Fruit fly (Drosophila melanogaster) whole organism, embryonic: ENCODE measurements around the gene cype.
A peak's percentile ranks its signal among the peaks of the same experiment; 100 is the strongest.

Source experiments
- Ada2b ChIP-seq: fragments of 200-800 bp; sonication (Bioruptor generic); IDR thresholded peaks from 2 replicates; pipeline ENCODE4 v1.3.6; 2022; ENCODE audit warnings: missing biosample characterization, missing genetic modification characterization
- Awh ChIP-seq: fragments of 200-800 bp; sonication (Bioruptor generic); IDR thresholded peaks from 2 replicates; pipeline ENCODE4, ENCODE4 v1.3.6; 2022; ENCODE audit warnings: missing biosample characterization, missing genetic modification characterization
- Blimp-1 ChIP-seq: fragments of 200-800 bp; sonication (Bioruptor generic); optimal IDR thresholded peaks from 3 replicates; lab custom pipeline; 2018; ENCODE audit warnings: missing biosample characterization, missing genetic modification characterization, mild to moderate bottlenecking, moderate library complexity, missing genetic modification reagents
- CG10959 ChIP-seq: fragments of 200-800 bp; sonication (Bioruptor generic); IDR thresholded peaks from 2 replicates; pipeline ENCODE4 v1.3.6; 2022; ENCODE audit warnings: missing biosample characterization, missing genetic modification characterization
- CG11695 ChIP-seq: fragments of 200-800 bp; sonication (Bioruptor generic); IDR thresholded peaks from 3 replicates; pipeline ENCODE4 v1.3.6; 2022; ENCODE audit warnings: missing biosample characterization, missing genetic modification characterization
- CG12769 ChIP-seq: fragments of 200-800 bp; sonication (Bioruptor generic); optimal IDR thresholded peaks from 2 replicates; lab custom pipeline; 2019; ENCODE audit warnings: missing biosample characterization, mild to moderate bottlenecking, missing genetic modification characterization, moderate library complexity
- CG12942 ChIP-seq: fragments of 200-800 bp; sonication (Bioruptor generic); optimal IDR thresholded peaks from 3 replicates; lab custom pipeline; 2016; ENCODE audit warnings: missing biosample characterization, missing genetic modification characterization
- CG13424 ChIP-seq: fragments of 200-800 bp; sonication (Bioruptor generic); optimal IDR thresholded peaks from 2 replicates; lab custom pipeline; 2019; ENCODE audit warnings: missing biosample characterization, mild to moderate bottlenecking, missing genetic modification characterization, moderate library complexity
- CG17802 ChIP-seq: fragments of 200-800 bp; sonication (Bioruptor generic); optimal IDR thresholded peaks from 2 replicates; lab custom pipeline; 2018; ENCODE audit warnings: missing biosample characterization, mild to moderate bottlenecking, missing genetic modification characterization, moderate library complexity
- CG1832 ChIP-seq: fragments of 200-800 bp; sonication (Bioruptor generic); optimal IDR thresholded peaks from 2 replicates; lab custom pipeline; 2017; ENCODE audit warnings: missing biosample characterization, mild to moderate bottlenecking, missing genetic modification characterization, inconsistent platforms
- CG2129 ChIP-seq: fragments of 200-800 bp; sonication (Bioruptor generic); IDR thresholded peaks from 2 replicates; pipeline ENCODE4 v1.3.6; 2022; ENCODE audit warnings: missing biosample characterization, missing genetic modification characterization; ENCODE audit not compliant: partially characterized antibody
- CG2712 ChIP-seq: fragments of 200-800 bp; optimal IDR thresholded peaks from 3 replicates; lab custom pipeline; 2019; ENCODE audit warnings: missing biosample characterization, mild to moderate bottlenecking, missing genetic modification characterization, moderate library complexity
- CG43689 ChIP-seq: fragments of 200-800 bp; sonication (Bioruptor generic); IDR thresholded peaks from 2 replicates; pipeline ENCODE4 v1.3.6; 2022; ENCODE audit warnings: missing biosample characterization, missing genetic modification characterization
- CG4707 ChIP-seq: fragments of 200-800 bp; sonication (Bioruptor generic); optimal IDR thresholded peaks from 2 replicates; lab custom pipeline; 2018; ENCODE audit warnings: missing biosample characterization, mild to moderate bottlenecking, missing genetic modification characterization, moderate library complexity
- CG6765 ChIP-seq: fragments of 200-800 bp; sonication (Bioruptor generic); optimal IDR thresholded peaks from 3 replicates; lab custom pipeline; 2017; ENCODE audit warnings: missing biosample characterization, mild to moderate bottlenecking, missing genetic modification characterization
- CG7839 ChIP-seq: fragments of 200-800 bp; sonication (Bioruptor generic); optimal IDR thresholded peaks from 3 replicates; lab custom pipeline; 2018; ENCODE audit warnings: missing biosample characterization, mild to moderate bottlenecking, missing genetic modification characterization, moderate library complexity
- CG7963 ChIP-seq: fragments of 200-800 bp; sonication (Bioruptor generic); IDR thresholded peaks from 3 replicates; pipeline ENCODE4 v1.3.6; 2022; ENCODE audit warnings: missing biosample characterization, missing genetic modification characterization; ENCODE audit not compliant: partially characterized antibody
- CG8089 ChIP-seq: fragments of 200-800 bp; sonication (Bioruptor generic); optimal IDR thresholded peaks from 3 replicates; lab custom pipeline; 2016; ENCODE audit warnings: missing biosample characterization, missing genetic modification characterization
- CG8281 ChIP-seq: fragments of 200-800 bp; sonication (Bioruptor generic); optimal IDR thresholded peaks from 2 replicates; lab custom pipeline; 2018; ENCODE audit warnings: missing biosample characterization, mild to moderate bottlenecking, missing genetic modification characterization, moderate library complexity
- D19A ChIP-seq: fragments of 200-800 bp; optimal IDR thresholded peaks from 3 replicates; lab custom pipeline; 2019; ENCODE audit warnings: missing biosample characterization, mild to moderate bottlenecking, missing genetic modification characterization, moderate library complexity
- Ets97D ChIP-seq: fragments of 200-800 bp; sonication (Bioruptor generic); optimal IDR thresholded peaks from 3 replicates; lab custom pipeline; 2016; ENCODE audit warnings: missing biosample characterization, missing genetic modification characterization
- GATAe ChIP-seq: fragments of 200-800 bp; sonication (Bioruptor generic); conservative IDR thresholded peaks from 2 replicates; pipeline ENCODE4 v1.3.6; 2022; ENCODE audit warnings: missing biosample characterization, missing genetic modification characterization
- H2.0 ChIP-seq: fragments of 200-800 bp; sonication (Bioruptor generic); IDR thresholded peaks from 2 replicates; pipeline ENCODE4 v1.3.6; 2022; ENCODE audit warnings: missing biosample characterization, missing genetic modification characterization
- Lhr ChIP-seq: fragments of 200-800 bp; sonication (Bioruptor generic); optimal IDR thresholded peaks from 3 replicates; lab custom pipeline; 2017; ENCODE audit warnings: mild to moderate bottlenecking, missing biosample characterization, missing genetic modification reagents, missing genetic modification characterization
- Ptx1 ChIP-seq: fragments of 200-800 bp; sonication (Bioruptor generic); IDR thresholded peaks from 2 replicates; pipeline ENCODE4 v1.3.6; 2022; ENCODE audit warnings: missing biosample characterization, missing genetic modification characterization
- Sry-β ChIP-seq: fragments of 200-800 bp; sonication (Bioruptor generic); optimal IDR thresholded peaks from 2 replicates; lab custom pipeline; 2018; ENCODE audit warnings: missing biosample characterization, mild to moderate bottlenecking, missing genetic modification characterization, moderate library complexity
- Ssrp ChIP-seq: fragments of 200-800 bp; sonication (Bioruptor generic); optimal IDR thresholded peaks from 2 replicates; lab custom pipeline; 2018; ENCODE audit warnings: missing biosample characterization, mild to moderate bottlenecking, missing genetic modification characterization, moderate library complexity
- TFAM ChIP-seq: fragments of 200-800 bp; sonication (Bioruptor generic); optimal IDR thresholded peaks from 2 replicates; lab custom pipeline; 2017; ENCODE audit warnings: missing biosample characterization, missing genetic modification characterization, inconsistent platforms
- Xbp1 ChIP-seq: fragments of 200-800 bp; sonication (Bioruptor generic); optimal IDR thresholded peaks from 3 replicates; lab custom pipeline; 2016; ENCODE audit warnings: missing biosample characterization, mild to moderate bottlenecking, missing genetic modification characterization
- Xrp1 ChIP-seq: fragments of 200-800 bp; sonication (Bioruptor generic); IDR thresholded peaks from 2 replicates; pipeline ENCODE4 v1.3.6; 2022; ENCODE audit warnings: missing biosample characterization, missing genetic modification characterization
- amos ChIP-seq: fragments of 200-800 bp; sonication (Bioruptor generic); IDR thresholded peaks from 2 replicates; pipeline ENCODE4 v1.3.6; 2022; ENCODE audit warnings: missing biosample characterization, missing genetic modification characterization; ENCODE audit not compliant: partially characterized antibody
- ara ChIP-seq: fragments of 200-800 bp; sonication (Bioruptor generic); IDR thresholded peaks from 2 replicates; pipeline ENCODE4 v1.3.6; 2022; ENCODE audit warnings: missing biosample characterization, missing genetic modification characterization
- bab2 ChIP-seq: fragments of 200-800 bp; sonication (Bioruptor generic); optimal IDR thresholded peaks from 2 replicates; lab custom pipeline; 2016; ENCODE audit warnings: missing biosample characterization, missing genetic modification characterization
- bowl ChIP-seq: fragments of 200-800 bp; sonication (Bioruptor generic); IDR thresholded peaks from 2 replicates; pipeline ENCODE4 v1.3.6; 2022; ENCODE audit warnings: missing biosample characterization, missing genetic modification characterization
- corto ChIP-seq: fragments of 200-800 bp; sonication (Bioruptor generic); optimal IDR thresholded peaks from 2 replicates; lab custom pipeline; 2016; ENCODE audit warnings: missing biosample characterization, mild to moderate bottlenecking, missing genetic modification characterization, moderate library complexity
- da ChIP-seq: fragments of 200-800 bp; sonication (Bioruptor generic); optimal IDR thresholded peaks from 2 replicates; lab custom pipeline; 2016; ENCODE audit warnings: missing biosample characterization, missing genetic modification characterization
- hth ChIP-seq: fragments of >200 bp; optimal IDR thresholded peaks from 2 replicates; lab custom pipeline; 2017; ENCODE audit warnings: inconsistent platforms
- jumu ChIP-seq: fragments of 200-800 bp; sonication (Bioruptor generic); optimal IDR thresholded peaks from 3 replicates; lab custom pipeline; 2016; ENCODE audit warnings: missing biosample characterization, missing genetic modification characterization
- lab ChIP-seq: fragments of 200-800 bp; sonication (Bioruptor generic); optimal IDR thresholded peaks from 3 replicates; lab custom pipeline; 2017; ENCODE audit warnings: missing biosample characterization, missing genetic modification characterization, mild to moderate bottlenecking, moderate library complexity, missing genetic modification reagents
- lov ChIP-seq, 2 experiments: fragments of 200-800 bp in 1 of 2; fragments of >200 bp in 1 of 2; sonication (Bioruptor generic) in 1 of 2; IDR thresholded peaks in 1 of 2; optimal IDR thresholded peaks in 1 of 2; 2 replicates in 1 of 2; 3 replicates in 1 of 2; pipeline versions ENCODE4 v1.3.6 to Lab custom; 2017 to 2022; ENCODE audit warnings: missing biosample characterization in 1 of 2, missing genetic modification characterization in 1 of 2
- maf-S ChIP-seq: fragments of 200-800 bp; sonication (Bioruptor generic); optimal IDR thresholded peaks from 2 replicates; lab custom pipeline; 2016; ENCODE audit warnings: missing biosample characterization, missing genetic modification characterization
- nau ChIP-seq: fragments of 200-800 bp; sonication (Bioruptor generic); optimal IDR thresholded peaks from 3 replicates; lab custom pipeline; 2017; ENCODE audit warnings: missing biosample characterization, mild to moderate bottlenecking, missing genetic modification characterization, missing genetic modification reagents
- pros ChIP-seq: fragments of 200-800 bp; sonication (Bioruptor generic); optimal IDR thresholded peaks from 3 replicates; lab custom pipeline; 2019; ENCODE audit warnings: missing biosample characterization, mild to moderate bottlenecking, missing genetic modification characterization, moderate library complexity
- ranshi ChIP-seq: fragments of 200-800 bp; sonication (Bioruptor generic); IDR thresholded peaks from 2 replicates; pipeline ENCODE4 v1.3.6; 2022; ENCODE audit warnings: missing biosample characterization, missing genetic modification characterization
- ro ChIP-seq: fragments of 200-800 bp; sonication (Bioruptor generic); IDR thresholded peaks from 2 replicates; pipeline ENCODE4 v1.3.6; 2022; ENCODE audit warnings: missing biosample characterization, missing genetic modification characterization
- salm ChIP-seq: fragments of 200-800 bp; sonication (Bioruptor generic); optimal IDR thresholded peaks from 2 replicates; lab custom pipeline; 2018; ENCODE audit warnings: missing biosample characterization, mild to moderate bottlenecking, missing genetic modification characterization
- sc ChIP-seq, 3 experiments: fragments of >200 bp in 2 of 3; fragments of 200-800 bp in 1 of 3; sonication (Bioruptor generic) in 1 of 3; optimal IDR thresholded peaks; 2 replicates in 2 of 3; 3 replicates in 1 of 3; lab custom pipeline; 2017; ENCODE audit warnings: mild to moderate bottlenecking in 1 of 3, missing biosample characterization in 1 of 3, missing genetic modification characterization in 1 of 3, missing genetic modification reagents in 1 of 3
- sr ChIP-seq: fragments of 200-800 bp; sonication (Bioruptor generic); IDR thresholded peaks from 3 replicates; pipeline ENCODE4 v1.3.6; 2022; ENCODE audit warnings: missing biosample characterization, missing genetic modification characterization
- unpg ChIP-seq: fragments of 200-800 bp; sonication (Bioruptor generic); optimal IDR thresholded peaks from 3 replicates; lab custom pipeline; 2018; ENCODE audit warnings: missing biosample characterization, mild to moderate bottlenecking, missing genetic modification characterization, moderate library complexity

The cype gene

DNA sequence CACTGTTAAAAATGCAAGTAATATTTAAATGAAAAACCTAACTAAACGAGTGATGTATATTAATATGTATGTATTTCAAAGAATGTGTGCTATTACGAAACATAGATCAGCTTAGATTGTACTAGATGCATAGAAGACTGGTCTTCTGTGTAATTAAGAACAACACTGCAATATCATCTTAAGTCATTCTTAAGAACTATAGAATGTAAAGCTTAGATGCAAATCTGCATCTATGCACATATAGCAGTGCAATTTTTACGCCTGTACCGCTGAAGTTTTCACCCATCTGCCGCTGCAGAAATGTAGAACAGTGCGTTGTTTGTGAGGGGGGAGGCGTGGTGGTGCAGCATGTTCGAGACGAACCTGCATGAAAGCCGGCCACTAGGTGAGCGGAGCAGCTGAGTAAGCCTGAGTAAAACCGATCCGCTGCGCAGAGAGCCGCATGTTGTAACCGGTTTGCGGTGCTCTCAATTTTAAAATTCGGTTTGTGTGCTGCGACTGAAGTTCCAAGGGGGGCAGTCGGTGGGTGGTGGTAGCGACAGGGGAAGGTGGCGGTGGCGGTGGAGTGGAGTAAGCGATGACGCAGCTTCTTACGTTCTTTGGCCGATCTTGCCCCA, 30.2 kb upstream of the cype start (continued):
- TF ChIP-seq CG2129 (GFP tag; lab: Robert Waterston, UW) (no peak), salm (tag; lab: Kevin White, UChicago) (no peak), sr (GFP tag; lab: Robert Waterston, UW) (no peak), CG7839 (tag; lab: Kevin White, UChicago) (peak; percentile 39), CG17802 (tag; lab: Kevin White, UChicago) (peak; percentile 5), bowl (no peak), CG13424 (tag; lab: Kevin White, UChicago) (peak; percentile 11), jumu (GFP tag; lab: Kevin White, UChicago) (no peak), CG10959 (GFP tag; lab: Robert Waterston, UW) (no peak), Ets97D (GFP tag; lab: Kevin White, UChicago) (no peak), Awh (GFP tag; lab: Robert Waterston, UW) (no peak; the same call in 1 of the 2 replicates), pros (GFP tag; lab: Kevin White, UChicago) (no peak), CG1832 (GFP tag; lab: Kevin White, UChicago) (no peak), ara (GFP tag; lab: Robert Waterston, UW) (no peak), da (no peak), CG11695 (no peak), corto (GFP tag; lab: Kevin White, UChicago) (no peak), CG8089 (GFP tag; lab: Kevin White, UChicago) (no peak), TFAM (no peak), CG43689 (no peak), Ada2b (GFP tag; lab: Robert Waterston, UW) (no peak), ro (GFP tag; lab: Robert Waterston, UW) (no peak), maf-S (GFP tag; lab: Kevin White, UChicago) (no peak), CG2712 (tag; lab: Kevin White, UChicago) (peak; percentile 66), hth (lab: Kevin White, UChicago) (no peak), CG8281 (tag; lab: Kevin White, UChicago) (no peak), Xbp1 (no peak), amos (GFP tag; lab: Robert Waterston, UW) (no peak), ranshi (no peak), GATAe (GFP tag; lab: Robert Waterston, UW) (no peak), CG6765 (no peak), unpg (GFP tag; lab: Kevin White, UChicago) (peak; percentile 11), D19A (tag; lab: Kevin White, UChicago) (peak; percentile 20), bab2 (GFP tag; lab: Kevin White, UChicago) (no peak), lov (optimal IDR thresholded peaks at IDR 0.05; lab: Kevin White, UChicago) (no peak), lov (GFP tag; IDR thresholded peaks at IDR 0.05; lab: Robert Waterston, UW) (no peak), Xrp1 (peak; percentile 36; the same call in 1 of the 2 replicates), CG7963 (GFP tag; lab: Robert Waterston, UW) (no peak), Ptx1 (GFP tag; lab: Robert Waterston, UW) (no peak), Lhr (GFP tag; lab: Kevin White, UChicago) (peak; percentile 13), CG4707 (GFP tag; lab: Kevin White, UChicago) (peak; percentile 8), Blimp-1 (GFP tag; lab: Kevin White, UChicago) (peak; percentile 72), Sry-β (no peak), Ssrp (tag; lab: Kevin White, UChicago) (peak; percentile 42), CG12942 (GFP tag; lab: Kevin White, UChicago) (no peak), lab (GFP tag; lab: Kevin White, UChicago) (no peak), nau (GFP tag; lab: Kevin White, UChicago) (no peak), H2.0 (no peak), sc (optimal IDR thresholded peaks at IDR 0.05; lab: Kevin White, UChicago) (no peak), sc (GFP tag; optimal IDR thresholded peaks at IDR 0.05; lab: Kevin White, UChicago) (peak; percentile 33), CG12769 (tag; lab: Kevin White, UChicago) (no peak)
